Fruit fly (Drosophila melanogaster) whole organism, adult: ENCODE data around the gene eyg.

ENCODE experiments used
- CG14711 ChIP-seq: fragments of 200-800 bp; sonication (Bioruptor generic); optimal IDR thresholded peaks from 2 replicates; lab custom pipeline; 2018; ENCODE audit warnings: missing biosample characterization, mild to moderate bottlenecking, missing genetic modification characterization, moderate library complexity
- CG1620 ChIP-seq: fragments of 200-800 bp; sonication (Bioruptor generic); optimal IDR thresholded peaks from 2 replicates; lab custom pipeline; 2016; ENCODE audit warnings: missing biosample characterization, missing genetic modification characterization
- CG5204 ChIP-seq: fragments of 200-800 bp; sonication (Bioruptor generic); optimal IDR thresholded peaks from 2 replicates; lab custom pipeline; 2016; ENCODE audit warnings: missing biosample characterization, missing genetic modification characterization
- CG7045 ChIP-seq: fragments of 200-800 bp; sonication (Bioruptor generic); optimal IDR thresholded peaks from 2 replicates; lab custom pipeline; 2017; ENCODE audit warnings: missing biosample characterization, mild to moderate bottlenecking, missing genetic modification characterization
- cic ChIP-seq: fragments of 200-800 bp; sonication (Bioruptor generic); optimal IDR thresholded peaks from 2 replicates; lab custom pipeline; 2017; ENCODE audit warnings: missing biosample characterization, mild to moderate bottlenecking, missing genetic modification characterization, moderate library complexity
- ovo ChIP-seq: fragments of 200-800 bp; sonication (Bioruptor generic); optimal IDR thresholded peaks from 2 replicates; lab custom pipeline; 2016; ENCODE audit warnings: missing biosample characterization, missing genetic modification characterization
- toe ChIP-seq: fragments of 200-800 bp; sonication (Bioruptor generic); optimal IDR thresholded peaks from 2 replicates; lab custom pipeline; 2016; ENCODE audit warnings: missing biosample characterization, missing genetic modification characterization

DNA sequence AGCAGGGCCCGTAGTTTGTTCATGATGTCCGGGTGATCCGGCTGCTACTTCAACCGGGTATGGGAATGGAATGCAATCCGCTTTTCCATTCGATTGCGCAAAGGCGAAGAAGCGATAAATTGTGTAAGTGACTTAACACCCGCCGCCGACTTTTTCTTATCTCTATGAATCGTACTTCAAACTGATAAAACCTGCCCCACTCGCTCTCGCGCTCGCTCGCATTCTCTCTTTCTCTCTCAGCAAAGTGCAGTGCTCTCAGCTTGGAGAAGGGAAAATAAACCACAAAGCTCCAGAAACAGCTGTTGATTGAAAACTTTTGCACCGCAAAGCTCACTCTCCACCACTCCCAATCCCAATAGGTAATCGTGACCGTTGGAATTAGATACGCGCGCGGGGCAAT lies 22.1 kb upstream of the eyg start:
- no peak for TF ChIP-seq cic (GFP tag; lab: Kevin White, UChicago)
- TF ChIP-seq CG1620 (GFP tag; lab: Kevin White, UChicago): no peak
- no peak for TF ChIP-seq CG7045 (GFP tag; lab: Kevin White, UChicago)
- TF ChIP-seq toe (GFP tag; lab: Kevin White, UChicago): no peak
- TF ChIP-seq ovo (GFP tag; lab: Kevin White, UChicago): no peak
- no peak for TF ChIP-seq CG5204 (GFP tag; lab: Kevin White, UChicago)
- no peak for TF ChIP-seq CG14711 (tag; lab: Kevin White, UChicago)
